Worm (Caenorhabditis elegans): ENCODE data around the gene bre-5.

bre-5 gene

ce11 chrIV:12035422-12035821 is 15.6 kb downstream of the bre-5 start:
- TF ChIP-seq nhr-102 (tag; optimal IDR thresholded peaks at IDR 0.05) (peak; percentile 0), nhr-76 (tag; optimal IDR thresholded peaks at IDR 0.05) (no peak), aha-1 (tag) (peak; percentile 94), Y5F2A.4 (GFP tag; optimal IDR thresholded peaks at IDR 0.05) (peak; percentile 39)

ce11 chrIV:12034776-12035175 is 16.2 kb downstream of the bre-5 start:
- TF ChIP-seq egl-43 (GFP tag; IDR thresholded peaks at IDR 0.05) (peak; percentile 34; the same call in 1 of the 2 replicates), aha-1 (tag) (peak; percentile 62), set-16 (GFP tag; IDR thresholded peaks at IDR 0.05) (peak; percentile 15), Y5F2A.4 (GFP tag; optimal IDR thresholded peaks at IDR 0.05) (no peak)

DNA sequence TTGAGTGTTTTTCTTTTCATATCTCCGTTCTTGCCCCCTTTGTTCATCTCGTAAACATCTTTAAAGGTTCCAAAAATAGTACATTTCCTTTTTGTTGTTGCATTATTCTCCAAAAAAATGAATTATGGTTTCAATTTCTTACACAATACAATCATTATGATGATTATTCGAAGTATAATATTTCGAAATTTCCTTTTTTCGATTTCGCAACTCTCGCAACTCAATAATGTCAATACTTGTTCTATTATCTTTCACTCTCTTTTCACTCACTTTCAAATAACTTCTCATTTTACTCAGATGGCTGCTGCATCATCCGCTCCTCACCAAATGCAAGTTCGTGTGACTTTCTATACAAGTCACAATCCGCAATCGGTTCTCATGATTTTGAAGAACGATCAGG is 17.0 kb downstream of the bre-5 start, which contains the start of gene sqst-1:
Gene sqst-1 (plus strand): TSS at position 298 of the 400 bp plus-strand sequence.
- TF ChIP-seq aly-2 (tag; optimal IDR thresholded peaks at IDR 0.05) (no peak), dve-1 (tag; optimal IDR thresholded peaks at IDR 0.05; ENCODE audit: insufficient read depth) (peak; percentile 40), daf-16 (GFP tag; optimal IDR thresholded peaks at IDR 0.05) (no peak), daf-16 (tag; optimal IDR thresholded peaks at IDR 0.05) (peak; percentile 20), nhr-77 (tag; optimal IDR thresholded peaks at IDR 0.05) (peak; percentile 32), hlh-30 (tag; optimal IDR thresholded peaks at IDR 0.05; ENCODE audit: insufficient read depth) (peak; percentile 36)

- peak in 1 of 2 experiments; percentile 48 for TF ChIP-seq ZK546.5 (tag; optimal IDR thresholded peaks at IDR 0.05)
- TF ChIP-seq zfp-3 (GFP tag; conservative IDR thresholded peaks at IDR 0.05): peak; percentile 76
- peak; percentile 83 for TF ChIP-seq gei-8 (GFP tag; optimal IDR thresholded peaks at IDR 0.05)
- TF ChIP-seq hif-1 (tag; optimal IDR thresholded peaks at IDR 0.05): peak in 1 of 2 experiments; percentile 79
- no peak for TF ChIP-seq lin-39 (tag; optimal IDR thresholded peaks at IDR 0.05)
- TF ChIP-seq ceh-28 (tag; optimal IDR thresholded peaks at IDR 0.05): peak; percentile 85
- TF ChIP-seq madf-9 (GFP tag; conservative IDR thresholded peaks at IDR 0.05): no peak
- TF ChIP-seq Y75B8A.6 (GFP tag; IDR thresholded peaks at IDR 0.05): no peak
- no peak for TF ChIP-seq mxl-2 (GFP tag; conservative IDR thresholded peaks at IDR 0.05)
- TF ChIP-seq nhr-25 (tag; optimal IDR thresholded peaks at IDR 0.05; ENCODE audit: borderline replicate concordance, insufficient read depth): peak; percentile 28
- TF ChIP-seq nhr-11 (tag; optimal IDR thresholded peaks at IDR 0.05): peak; percentile 91
- TF ChIP-seq php-3 (GFP tag; IDR thresholded peaks at IDR 0.05): peak; percentile 77
- peak; percentile 84; the same call in 1 of the 2 replicates for TF ChIP-seq tra-1 (GFP tag; IDR thresholded peaks at IDR 0.05)
- peak; percentile 73 for TF ChIP-seq ceh-20 (GFP tag; IDR thresholded peaks at IDR 0.05)
- TF ChIP-seq T20F7.1 (GFP tag; optimal IDR thresholded peaks at IDR 0.05): peak; percentile 81
- no peak for TF ChIP-seq daf-19 (GFP tag; conservative IDR thresholded peaks at IDR 0.05)
- TF ChIP-seq ztf-7 (tag; optimal IDR thresholded peaks at IDR 0.05): peak; percentile 90
- no peak for TF ChIP-seq aly-2 (tag; optimal IDR thresholded peaks at IDR 0.05)
- no peak for TF ChIP-seq unc-62 (GFP tag; optimal IDR thresholded peaks at IDR 0.05 in 1 of 2)
- TF ChIP-seq unc-62 (tag; optimal IDR thresholded peaks at IDR 0.05): no peak
- TF ChIP-seq dpl-1 (GFP tag; optimal IDR thresholded peaks at IDR 0.05): peak; percentile 56
- TF ChIP-seq nhr-77 (tag; optimal IDR thresholded peaks at IDR 0.05): peak; percentile 79
- no peak for TF ChIP-seq egl-27 (tag; optimal IDR thresholded peaks at IDR 0.05)
- no peak for TF ChIP-seq attf-4 (tag; optimal IDR thresholded peaks at IDR 0.05)
- TF ChIP-seq daf-16 (GFP tag; optimal IDR thresholded peaks at IDR 0.05): peak; percentile 58 to 67
- peak; percentile 93 for TF ChIP-seq daf-16 (tag; optimal IDR thresholded peaks at IDR 0.05)
- no peak for TF ChIP-seq nhr-237 (tag; optimal IDR thresholded peaks at IDR 0.05)
- peak; percentile 86 for TF ChIP-seq jun-1 (tag; optimal IDR thresholded peaks at IDR 0.05)
- 0 out of 2 replicates have a peak, but pooled peaks have one; percentile 15 for TF ChIP-seq lim-7 (GFP tag; IDR thresholded peaks at IDR 0.05)
- TF ChIP-seq nhr-76 (tag; optimal IDR thresholded peaks at IDR 0.05): no peak
- peak; percentile 88 for TF ChIP-seq mdt-29 (GFP tag; IDR thresholded peaks at IDR 0.05)
- peak; percentile 22 for TF ChIP-seq unc-130 (GFP tag; optimal IDR thresholded peaks at IDR 0.05)
- TF ChIP-seq nhr-102 (tag; optimal IDR thresholded peaks at IDR 0.05): peak; percentile 87
- TF ChIP-seq nhr-48 (tag; optimal IDR thresholded peaks at IDR 0.05): peak; percentile 94
- TF ChIP-seq snpc-1.2 (GFP tag; IDR thresholded peaks at IDR 0.05): no peak
- TF ChIP-seq R02D3.7 (tag; optimal IDR thresholded peaks at IDR 0.05): no peak
- TF ChIP-seq sdz-12 (GFP tag; optimal IDR thresholded peaks at IDR 0.05): peak; percentile 49
- TF ChIP-seq aha-1 (tag): peak; percentile 95
- TF ChIP-seq F10B5.3 (tag; optimal IDR thresholded peaks at IDR 0.05): peak; percentile 42
Observed at ce11 chrIV:12032383-12032782, 18.6 kb downstream of the bre-5 start.

All from whole organism, L4 larva.